Worm (Caenorhabditis elegans): ENCODE results near the gene Y116A8C.23.
A peak's percentile ranks its signal among the peaks of the same experiment; 100 is the strongest.

DNA sequence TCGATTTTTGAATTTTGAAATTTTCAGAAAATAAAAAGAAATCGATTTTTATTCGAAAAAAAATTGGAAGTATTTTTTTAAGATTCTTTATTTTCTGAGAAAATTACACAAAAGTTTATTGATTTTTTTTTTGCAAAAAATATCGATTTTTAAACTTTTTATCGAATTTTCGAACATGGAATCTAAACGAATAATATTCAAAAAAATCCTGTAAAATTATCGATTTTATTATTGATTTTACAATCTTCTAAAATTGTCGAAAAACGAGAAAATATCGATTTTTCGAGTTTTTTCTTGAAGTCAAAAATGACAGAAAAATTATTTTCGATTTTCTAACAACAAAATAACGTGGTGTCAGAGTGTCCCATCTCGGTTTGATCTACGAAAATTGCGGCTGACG is 47.6 kb upstream of the Y116A8C.23 start:
- TF ChIP-seq flt-1 (GFP tag; IDR thresholded peaks at IDR 0.05) (no peak), T22C8.4 (GFP tag; IDR thresholded peaks at IDR 0.05) (peak; percentile 14; the same call in 1 of the 2 replicates), cog-1 (tag; optimal IDR thresholded peaks at IDR 0.05) (no peak), ref-1 (GFP tag; conservative IDR thresholded peaks at IDR 0.05) (no peak), klf-2 (GFP tag; conservative IDR thresholded peaks at IDR 0.05) (no peak), tab-1 (GFP tag; IDR thresholded peaks at IDR 0.05) (no peak), ztf-23 (GFP tag; IDR thresholded peaks at IDR 0.05) (no peak), med-1 (GFP tag; optimal IDR thresholded peaks at IDR 0.05; ENCODE audit: insufficient read depth) (no peak)
